Worm (Caenorhabditis elegans): ENCODE results near the gene C06G4.4.

DNA sequence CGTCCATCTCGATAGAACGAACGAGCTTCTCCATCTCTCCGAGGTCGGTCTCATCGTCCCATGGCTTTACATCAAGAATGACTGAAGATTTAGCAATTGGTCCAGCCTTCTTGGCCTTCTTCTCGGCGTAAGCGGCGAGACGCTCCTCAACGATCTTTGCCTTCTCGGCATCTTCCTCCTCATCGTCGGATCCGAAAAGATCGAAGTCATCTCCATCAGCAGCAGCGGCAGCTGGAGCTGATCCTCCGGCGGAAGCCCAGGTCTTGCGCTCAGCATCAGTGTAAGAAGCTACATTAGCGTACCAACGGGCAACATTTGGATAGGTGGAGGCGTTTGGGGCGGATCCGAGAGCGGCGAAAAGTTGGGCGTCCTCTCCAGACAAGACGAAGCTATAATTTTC is 4.9 kb downstream of the C06G4.4 start:
- TF ChIP-seq unc-62 (GFP tag; optimal IDR thresholded peaks at IDR 0.05), result no peak
- TF ChIP-seq rnt-1 (tag; optimal IDR thresholded peaks at IDR 0.05), result no peak
- no peak for TF ChIP-seq nhr-20 (tag; optimal IDR thresholded peaks at IDR 0.05)
- TF ChIP-seq nhr-237 (tag; optimal IDR thresholded peaks at IDR 0.05), result no peak
- no peak for TF ChIP-seq nhr-76 (tag; optimal IDR thresholded peaks at IDR 0.05)
- TF ChIP-seq tbx-2 (tag; optimal IDR thresholded peaks at IDR 0.05), result no peak
- TF ChIP-seq snpc-4 (tag; optimal IDR thresholded peaks at IDR 0.05), result no peak
- no peak for TF ChIP-seq unc-130 (tag; optimal IDR thresholded peaks at IDR 0.05)

Measured in whole organism, L1 larva.